Fruit fly (Drosophila melanogaster): ENCODE measurements around the gene spd-2.

spd-2 gene

dm6 chr3L:16582678-16583315, 12.0 kb downstream of the spd-2 start, which contains the start of gene Rpn12 (continued):
- TF ChIP-seq CG6163 (GFP tag; IDR thresholded peaks at IDR 0.05) (no peak), CG3032 (tag; optimal IDR thresholded peaks at IDR 0.05) (peak; percentile 38), dac (GFP tag; optimal IDR thresholded peaks at IDR 0.05) (no peak), CG9139 (GFP tag; optimal IDR thresholded peaks at IDR 0.05) (no peak), vri (GFP tag; optimal IDR thresholded peaks at IDR 0.05) (no peak), CG11902 (GFP tag; optimal IDR thresholded peaks at IDR 0.05) (no peak), Met (GFP tag; optimal IDR thresholded peaks at IDR 0.05) (peak; percentile 38), eg (GFP tag; IDR thresholded peaks at IDR 0.05) (no peak), CG7368 (GFP tag; optimal IDR thresholded peaks at IDR 0.05) (no peak), net (GFP tag; optimal IDR thresholded peaks at IDR 0.05) (no peak), Sox14 (GFP tag; optimal IDR thresholded peaks at IDR 0.05) (peak; percentile 45), CG3919 (GFP tag; optimal IDR thresholded peaks at IDR 0.05) (no peak), CG11762 (GFP tag; optimal IDR thresholded peaks at IDR 0.05; ENCODE audit: insufficient read depth) (no peak), Sox15 (GFP tag; optimal IDR thresholded peaks at IDR 0.05) (no peak), CG8119 (GFP tag; IDR thresholded peaks at IDR 0.05) (no peak), spab (GFP tag; optimal IDR thresholded peaks at IDR 0.05) (no peak), cyc (GFP tag; optimal IDR thresholded peaks at IDR 0.05) (peak; percentile 42), CG6854 (GFP tag; optimal IDR thresholded peaks at IDR 0.05) (no peak)

DNA sequence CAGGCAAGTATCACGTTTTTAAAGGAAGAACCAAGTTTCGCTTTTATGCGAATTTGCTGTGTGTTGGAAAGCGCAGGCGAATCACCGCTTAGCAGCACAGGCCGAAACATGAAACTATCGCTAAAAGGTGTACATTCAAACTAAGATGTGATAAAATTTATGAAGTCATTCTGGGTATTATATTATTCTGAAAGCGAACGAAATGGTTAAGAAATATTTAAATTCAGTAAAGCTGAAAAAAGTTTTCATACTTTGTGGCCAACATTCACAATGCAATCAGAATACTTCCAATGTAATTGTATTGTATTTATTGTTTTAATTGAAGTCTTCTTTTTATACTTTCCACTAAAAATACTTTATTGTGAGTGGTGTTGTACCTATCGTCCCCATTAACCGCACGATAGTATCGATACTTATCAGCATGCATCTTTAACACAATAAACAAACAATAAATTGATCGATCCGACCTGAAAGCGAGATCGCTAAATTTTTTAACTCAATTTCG, 13.6 kb downstream of the spd-2 start, which contains the start of gene Smn:
Gene Smn (minus strand): TSS at position 347 of the 505 bp plus-strand sequence.
- no peak for TF ChIP-seq CG6276 (GFP tag; optimal IDR thresholded peaks at IDR 0.05)
- TF ChIP-seq acj6 (GFP tag; optimal IDR thresholded peaks at IDR 0.05): peak; percentile 63
- TF ChIP-seq Eip78C (GFP tag): peak; percentile 87
- peak; percentile 40 for TF ChIP-seq Ets96B (tag; optimal IDR thresholded peaks at IDR 0.05)
- peak; percentile 36 for TF ChIP-seq Blimp-1 (GFP tag; optimal IDR thresholded peaks at IDR 0.05)
- TF ChIP-seq CG31627 (GFP tag; optimal IDR thresholded peaks at IDR 0.05): peak; percentile 73
- TF ChIP-seq CG34406 (GFP tag; optimal IDR thresholded peaks at IDR 0.05): peak; percentile 51
- peak; percentile 38 for TF ChIP-seq CG8319 (GFP tag; optimal IDR thresholded peaks at IDR 0.05)
- peak; percentile 50 for TF ChIP-seq CG3032 (tag; optimal IDR thresholded peaks at IDR 0.05)
- peak; percentile 52 for TF ChIP-seq CG6792 (GFP tag; optimal IDR thresholded peaks at IDR 0.05)
- TF ChIP-seq CG4318 (GFP tag; optimal IDR thresholded peaks at IDR 0.05): no peak
- TF ChIP-seq Hr38 (GFP tag; optimal IDR thresholded peaks at IDR 0.05): no peak
- TF ChIP-seq fkh (GFP tag; optimal IDR thresholded peaks at IDR 0.05): peak; percentile 81
- peak; percentile 57 for TF ChIP-seq achi (GFP tag; optimal IDR thresholded peaks at IDR 0.05)
- TF ChIP-seq Gug (GFP tag; IDR thresholded peaks at IDR 0.05): no peak
- peak; percentile 41 for TF ChIP-seq CG11902 (GFP tag; optimal IDR thresholded peaks at IDR 0.05)
- peak; percentile 64 for TF ChIP-seq topi (GFP tag; optimal IDR thresholded peaks at IDR 0.05)
- no peak for TF ChIP-seq ss (GFP tag; optimal IDR thresholded peaks at IDR 0.05)
- no peak; the same call in 2 of the 3 replicates for TF ChIP-seq eg (GFP tag; IDR thresholded peaks at IDR 0.05)
- peak; percentile 54 for TF ChIP-seq Sox14 (GFP tag; optimal IDR thresholded peaks at IDR 0.05)
- peak; percentile 71 for TF ChIP-seq OdsH (GFP tag; optimal IDR thresholded peaks at IDR 0.05)
- TF ChIP-seq Sox15 (GFP tag; optimal IDR thresholded peaks at IDR 0.05): peak; percentile 33
- peak; percentile 61 for TF ChIP-seq CG3919 (GFP tag; optimal IDR thresholded peaks at IDR 0.05)
- no peak for TF ChIP-seq CG10669 (GFP tag; optimal IDR thresholded peaks at IDR 0.05)
- peak; percentile 69 for TF ChIP-seq Hr39 (GFP tag; optimal IDR thresholded peaks at IDR 0.05)
- TF ChIP-seq dsx (GFP tag; optimal IDR thresholded peaks at IDR 0.05; ENCODE audit: poor library complexity, severe bottlenecking): no peak
- peak; percentile 60 for TF ChIP-seq Smox (GFP tag; optimal IDR thresholded peaks at IDR 0.05)
- peak; percentile 51 for TF ChIP-seq CG7368 (GFP tag; optimal IDR thresholded peaks at IDR 0.05)
- no peak for TF ChIP-seq Eip93F (GFP tag; optimal IDR thresholded peaks at IDR 0.05)
- TF ChIP-seq Sox102F (GFP tag; optimal IDR thresholded peaks at IDR 0.05): no peak
- no peak for TF ChIP-seq net (GFP tag; optimal IDR thresholded peaks at IDR 0.05)
- TF ChIP-seq Hr4 (GFP tag; optimal IDR thresholded peaks at IDR 0.05): peak; percentile 60
- TF ChIP-seq salr (GFP tag; optimal IDR thresholded peaks at IDR 0.05): peak in 1 of 2 experiments; percentile 53
- peak; percentile 69 for TF ChIP-seq Eip75B (GFP tag; optimal IDR thresholded peaks at IDR 0.05)
- no peak for TF ChIP-seq CG32006 (GFP tag; optimal IDR thresholded peaks at IDR 0.05)
- peak; percentile 69 for TF ChIP-seq Met (GFP tag; optimal IDR thresholded peaks at IDR 0.05)
- no peak for TF ChIP-seq CG15336 (GFP tag; IDR thresholded peaks at IDR 0.05)
- TF ChIP-seq Lpt (GFP tag; optimal IDR thresholded peaks at IDR 0.05): peak; percentile 38
- TF ChIP-seq CG6808 (GFP tag; optimal IDR thresholded peaks at IDR 0.05): peak; percentile 2
- no peak for TF ChIP-seq vri (GFP tag; optimal IDR thresholded peaks at IDR 0.05)
